Fruit fly (Drosophila melanogaster): ENCODE results near the gene chinmo.

chinmo gene

DNA sequence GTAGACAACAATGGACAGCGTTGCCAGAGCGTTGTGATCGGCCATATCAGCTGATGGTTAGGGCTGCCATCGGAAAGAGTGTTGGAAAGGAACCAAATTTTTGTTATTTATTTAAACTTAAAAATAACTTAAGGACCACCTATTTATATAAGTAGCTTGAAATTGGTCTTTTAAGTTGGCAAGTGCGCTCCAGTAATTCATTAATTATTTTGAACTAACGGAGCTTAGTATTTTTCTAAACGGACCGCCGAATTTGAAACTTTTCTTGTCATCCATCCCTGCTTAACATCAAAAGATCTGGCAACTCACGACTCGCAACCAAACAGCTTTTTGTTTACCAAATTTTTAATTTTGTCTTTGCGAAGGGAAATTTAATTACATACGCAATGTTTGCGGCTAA is 39.9 kb upstream of the chinmo start, which contains the start of the genes Rab3GAP1 and CG14352 (continued):
- TF ChIP-seq sd (tag; optimal IDR thresholded peaks at IDR 0.05) (no peak), cwo (GFP tag; optimal IDR thresholded peaks at IDR 0.05) (peak; percentile 67), CG33213 (GFP tag; optimal IDR thresholded peaks at IDR 0.05) (peak; percentile 86), phol (tag; optimal IDR thresholded peaks at IDR 0.05) (peak; percentile 95), fd96Cb (tag; optimal IDR thresholded peaks at IDR 0.05) (peak; percentile 84), Dek (tag; optimal IDR thresholded peaks at IDR 0.05) (peak; percentile 69), CG17612 (GFP tag; IDR thresholded peaks at IDR 0.05) (peak; percentile 46; the same call in 1 of the 2 replicates), hb (GFP tag; IDR thresholded peaks at IDR 0.05; ENCODE audit: partially characterized antibody) (no peak), D19B (GFP tag; optimal IDR thresholded peaks at IDR 0.05) (peak; percentile 73), Ets65A (GFP tag) (peak; percentile 99), dmrt11E (tag; optimal IDR thresholded peaks at IDR 0.05) (peak; percentile 83), lov (optimal IDR thresholded peaks at IDR 0.05) (no peak), lov (GFP tag; IDR thresholded peaks at IDR 0.05) (0 out of 3 replicates have a peak, but pooled peaks have one; percentile 28), GATAe (GFP tag; conservative IDR thresholded peaks at IDR 0.05) (no peak; the same call in 1 of the 2 replicates), lab (GFP tag; optimal IDR thresholded peaks at IDR 0.05) (peak; percentile 89), amos (GFP tag; IDR thresholded peaks at IDR 0.05; ENCODE audit: partially characterized antibody) (no peak), CG13287 (GFP tag; IDR thresholded peaks at IDR 0.05; ENCODE audit: partially characterized antibody) (peak; percentile 68), sqz (GFP tag; optimal IDR thresholded peaks at IDR 0.05) (no peak), dmrt99B (tag; optimal IDR thresholded peaks at IDR 0.05) (no peak), Fer1 (GFP tag; optimal IDR thresholded peaks at IDR 0.05) (peak; percentile 84), oc (tag; optimal IDR thresholded peaks at IDR 0.05) (peak; percentile 45), psq (GFP tag; optimal IDR thresholded peaks at IDR 0.05) (peak; percentile 70), CG13894 (tag; optimal IDR thresholded peaks at IDR 0.05) (peak; percentile 73), CG8478 (optimal IDR thresholded peaks at IDR 0.05) (no peak), fd64A (GFP tag; optimal IDR thresholded peaks at IDR 0.05) (no peak), CG3407 (GFP tag; optimal IDR thresholded peaks at IDR 0.05) (peak; percentile 66), inv (GFP tag; IDR thresholded peaks at IDR 0.05; ENCODE audit: partially characterized antibody) (no peak), D19A (tag; optimal IDR thresholded peaks at IDR 0.05) (no peak), CG8944 (GFP tag; optimal IDR thresholded peaks at IDR 0.05) (peak; percentile 90), sisA (GFP tag; IDR thresholded peaks at IDR 0.05) (peak; percentile 91), so (GFP tag; IDR thresholded peaks at IDR 0.05) (no peak), CG6683 (GFP tag; optimal IDR thresholded peaks at IDR 0.05) (peak; percentile 50), CG2199 (GFP tag; IDR thresholded peaks at IDR 0.05) (0 out of 3 replicates have a peak, but pooled peaks have one; percentile 55), HLH3B (GFP tag; IDR thresholded peaks at IDR 0.05) (peak; percentile 75; the same call in 1 of the 2 replicates), CG1832 (GFP tag; optimal IDR thresholded peaks at IDR 0.05) (no peak), ap (GFP tag; IDR thresholded peaks at IDR 0.05) (peak; percentile 49), tgo (GFP tag; IDR thresholded peaks at IDR 0.05) (peak; percentile 79), nmo (GFP tag; optimal IDR thresholded peaks at IDR 0.05) (peak; percentile 94), fu2 (GFP tag; optimal IDR thresholded peaks at IDR 0.05) (peak; percentile 91), CG9932 (GFP tag; IDR thresholded peaks at IDR 0.05) (peak; percentile 92), gce (GFP tag; IDR thresholded peaks at IDR 0.05) (no peak), CG34224 (GFP tag; IDR thresholded peaks at IDR 0.05; ENCODE audit: partially characterized antibody) (no peak), tna (GFP tag; IDR thresholded peaks at IDR 0.05; ENCODE audit: partially characterized antibody) (no peak), otp (GFP tag; IDR thresholded peaks at IDR 0.05) (peak; percentile 81), disco-r (GFP tag; optimal IDR thresholded peaks at IDR 0.05) (peak; percentile 76), Neu2 (GFP tag; optimal IDR thresholded peaks at IDR 0.05; ENCODE audit: borderline replicate concordance) (peak; percentile 38), MBD-R2 (GFP tag; IDR thresholded peaks at IDR 0.05) (peak; percentile 97), fru (optimal IDR thresholded peaks at IDR 0.05) (no peak), Six4 (GFP tag; optimal IDR thresholded peaks at IDR 0.05) (peak; percentile 73), CG8281 (tag; optimal IDR thresholded peaks at IDR 0.05) (peak; percentile 54), dm (GFP tag; optimal IDR thresholded peaks at IDR 0.05) (peak; percentile 63)
